Fruit fly (Drosophila melanogaster) S2 (cell line): Measurements from ENCODE around the gene CG6729.
A peak's percentile ranks its signal among the peaks of the same experiment; 100 is the strongest.

ENCODE experiments used
- CG8478 ChIP-seq: fragments of >200 bp; optimal IDR thresholded peaks from 2 replicates; lab custom pipeline; 2018
- CTCF ChIP-seq, 2 experiments: fragments of >200 bp; optimal IDR thresholded peaks; 2 replicates each; lab custom pipeline; 2018

The CG6729 gene

dm6 chr2L:10743714-10744113 is at the start of gene CG6729:
TSS of gene CG6729 (minus strand) at chr2L:10743935.
- TF ChIP-seq CG8478 (lab: Kevin White, UChicago) (no peak), CTCF (optimal IDR thresholded peaks at IDR 0.05; lab: Kevin White, UChicago) (no peak)

- TF ChIP-seq CTCF (optimal IDR thresholded peaks at IDR 0.05; lab: Kevin White, UChicago) (no peak), CG8478 (lab: Kevin White, UChicago) (no peak)
Observed at dm6 chr2L:10792072-10792471, 48.3 kb upstream of the CG6729 start.

dm6 chr2L:10791343-10791742 is 47.6 kb upstream of the CG6729 start:
- TF ChIP-seq CG8478 (lab: Kevin White, UChicago) (no peak), CTCF (optimal IDR thresholded peaks at IDR 0.05; lab: Kevin White, UChicago) (no peak)

dm6 chr2L:10789922-10790321 is 46.2 kb upstream of the CG6729 start, which contains the start of gene CG31870:
TSS of gene CG31870 (plus strand) at chr2L:10790222.
- no peak for TF ChIP-seq CG8478 (lab: Kevin White, UChicago)
- no peak for TF ChIP-seq CTCF (optimal IDR thresholded peaks at IDR 0.05; lab: Kevin White, UChicago)

dm6 chr2L:10781252-10781651 is 37.5 kb upstream of the CG6729 start:
- no peak for TF ChIP-seq CTCF (optimal IDR thresholded peaks at IDR 0.05; lab: Kevin White, UChicago)
- TF ChIP-seq CG8478 (lab: Kevin White, UChicago): no peak

dm6 chr2L:10774041-10774440 is 30.3 kb upstream of the CG6729 start:
- TF ChIP-seq CTCF (optimal IDR thresholded peaks at IDR 0.05; lab: Kevin White, UChicago) (no peak), CG8478 (lab: Kevin White, UChicago) (no peak)

dm6 chr2L:10770568-10770967 is 26.8 kb upstream of the CG6729 start, which contains the start of gene CG17127:
TSS of gene CG17127 (plus strand) at chr2L:10770868.
- no peak for TF ChIP-seq CTCF (optimal IDR thresholded peaks at IDR 0.05; lab: Kevin White, UChicago)
- no peak for TF ChIP-seq CG8478 (lab: Kevin White, UChicago)

dm6 chr2L:10769708-10770107 is 26.0 kb upstream of the CG6729 start, which contains the start of gene CG6724:
TSS of gene CG6724 (minus strand) at chr2L:10769952.
- TF ChIP-seq CG8478 (lab: Kevin White, UChicago) (no peak), CTCF (optimal IDR thresholded peaks at IDR 0.05; lab: Kevin White, UChicago) (no peak)

- peak in 1 of 2 experiments; percentile 28 for TF ChIP-seq CTCF (optimal IDR thresholded peaks at IDR 0.05; lab: Kevin White, UChicago)
- TF ChIP-seq CG8478 (lab: Kevin White, UChicago): no peak
Observed at dm6 chr2L:10767597-10768188, 24.0 kb upstream of the CG6729 start, which contains the start of gene Ubc2. TSS of gene Ubc2 (minus strand) at chr2L:10768006.

dm6 chr2L:10760422-10761166 is 16.9 kb upstream of the CG6729 start, which contains the start of gene CG6495:
TSS of gene CG6495 (plus strand) at chr2L:10761116.
- no peak for TF ChIP-seq CG8478 (lab: Kevin White, UChicago)
- TF ChIP-seq CTCF (optimal IDR thresholded peaks at IDR 0.05; lab: Kevin White, UChicago): no peak

- TF ChIP-seq CTCF (optimal IDR thresholded peaks at IDR 0.05; lab: Kevin White, UChicago) (no peak), CG8478 (lab: Kevin White, UChicago) (no peak)
Observed at dm6 chr2L:10759624-10760023, 15.9 kb upstream of the CG6729 start.

- no peak for TF ChIP-seq CG8478 (lab: Kevin White, UChicago)
- no peak for TF ChIP-seq CTCF (optimal IDR thresholded peaks at IDR 0.05; lab: Kevin White, UChicago)
Observed at dm6 chr2L:10757038-10757685, 13.4 kb upstream of the CG6729 start.

- TF ChIP-seq CG8478 (lab: Kevin White, UChicago) (no peak), CTCF (optimal IDR thresholded peaks at IDR 0.05; lab: Kevin White, UChicago) (no peak)
Observed at dm6 chr2L:10756049-10756448, 12.3 kb upstream of the CG6729 start, which contains the start of gene CG17124. TSS of gene CG17124 (minus strand) at chr2L:10756325.

- TF ChIP-seq CTCF (optimal IDR thresholded peaks at IDR 0.05; lab: Kevin White, UChicago) (no peak), CG8478 (lab: Kevin White, UChicago) (no peak)
Observed at dm6 chr2L:10754599-10754998, 10.9 kb upstream of the CG6729 start.

dm6 chr2L:10753618-10754017 is 9.9 kb upstream of the CG6729 start:
- TF ChIP-seq CTCF (optimal IDR thresholded peaks at IDR 0.05; lab: Kevin White, UChicago) (no peak), CG8478 (lab: Kevin White, UChicago) (no peak)
